Fruit fly (Drosophila melanogaster): ENCODE results near the gene Tbcc.
A peak's percentile ranks its signal among the peaks of the same experiment; 100 is the strongest.

Gene Tbcc

DNA sequence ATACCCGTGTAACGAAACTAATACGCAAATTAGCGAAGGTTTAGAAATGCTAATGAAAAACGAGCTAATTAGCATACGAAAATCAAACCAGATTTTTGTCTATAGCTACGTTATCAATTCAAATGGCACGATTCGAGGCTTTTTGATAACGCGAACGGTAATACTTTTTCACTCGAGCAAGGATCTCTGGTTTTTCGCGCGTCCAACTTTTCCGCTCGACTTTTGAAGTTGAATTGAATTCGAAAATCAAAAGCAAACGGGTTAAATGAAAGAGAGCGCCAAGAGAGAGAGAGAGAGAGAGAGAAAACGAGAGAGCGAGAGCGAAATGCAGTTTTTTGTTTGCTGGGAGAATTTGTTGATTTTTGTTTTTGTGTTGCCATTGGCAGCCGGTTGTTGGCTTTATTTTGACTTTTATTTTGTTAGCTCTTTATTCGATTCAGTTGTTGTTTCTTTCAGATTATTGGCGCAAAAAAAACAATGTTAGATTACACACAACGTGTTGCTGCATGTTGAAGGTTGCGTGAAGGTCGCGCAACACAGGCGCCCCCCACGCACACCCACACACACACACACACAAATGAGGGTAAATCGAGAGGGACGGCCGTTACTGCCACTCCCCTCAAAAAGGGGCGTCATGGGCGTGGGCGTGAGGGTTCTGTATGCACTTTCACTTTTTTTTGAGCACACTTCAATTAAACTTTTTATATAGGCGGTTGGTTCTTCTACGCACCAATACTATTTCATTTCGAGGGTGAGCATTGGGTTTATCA lies 9.7 kb upstream of the Tbcc start:
- TF ChIP-seq Pif1A (GFP tag; optimal IDR thresholded peaks at IDR 0.05) (no peak), rn (GFP tag; IDR thresholded peaks at IDR 0.05) (no peak), CG4496 (GFP tag; IDR thresholded peaks at IDR 0.05) (peak; percentile 17; the same call in 2 of the 3 replicates), CG8159 (tag; optimal IDR thresholded peaks at IDR 0.05) (no peak), gl (tag; optimal IDR thresholded peaks at IDR 0.05) (no peak), CG17806 (tag; optimal IDR thresholded peaks at IDR 0.05) (no peak), CG12605 (GFP tag; IDR thresholded peaks at IDR 0.05) (peak; percentile 65), CG10348 (GFP tag; IDR thresholded peaks at IDR 0.05) (no peak), CG13204 (GFP tag; optimal IDR thresholded peaks at IDR 0.05) (no peak), Snoo (tag; optimal IDR thresholded peaks at IDR 0.05) (no peak), Ets98B (GFP tag; IDR thresholded peaks at IDR 0.05) (peak; percentile 45; the same call in 1 of the 2 replicates), Pif1B (GFP tag; optimal IDR thresholded peaks at IDR 0.05) (peak; percentile 5), CG8301 (tag; optimal IDR thresholded peaks at IDR 0.05) (no peak), EcR (GFP tag; optimal IDR thresholded peaks at IDR 0.05) (peak; percentile 60), CG9948 (tag; optimal IDR thresholded peaks at IDR 0.05) (no peak), CG15710 (tag; optimal IDR thresholded peaks at IDR 0.05) (no peak), CG32121 (GFP tag; IDR thresholded peaks at IDR 0.05) (peak; percentile 8; the same call in 1 of the 2 replicates), CG14655 (GFP tag; optimal IDR thresholded peaks at IDR 0.05) (no peak), fd96Ca (GFP tag; IDR thresholded peaks at IDR 0.05) (no peak; the same call in 2 of the 3 replicates), D1 (tag; optimal IDR thresholded peaks at IDR 0.05) (no peak), CG34367 (tag; optimal IDR thresholded peaks at IDR 0.05) (no peak)

- peak; percentile 24 for TF ChIP-seq EcR (GFP tag; optimal IDR thresholded peaks at IDR 0.05)
- no peak for TF ChIP-seq gl (tag; optimal IDR thresholded peaks at IDR 0.05)
- TF ChIP-seq Snoo (tag; optimal IDR thresholded peaks at IDR 0.05), result no peak
Measured at dm6 chr2L:4196347-4197142, 9.0 kb upstream of the Tbcc start.

dm6 chr2L:4195672-4196281 lies 8.2 kb upstream of the Tbcc start:
- TF ChIP-seq CG9948 (tag; optimal IDR thresholded peaks at IDR 0.05), result no peak
- TF ChIP-seq CG17806 (tag; optimal IDR thresholded peaks at IDR 0.05), result no peak
- no peak for TF ChIP-seq EcR (GFP tag; optimal IDR thresholded peaks at IDR 0.05)
- TF ChIP-seq rn (GFP tag; IDR thresholded peaks at IDR 0.05), result no peak
- TF ChIP-seq Pif1A (GFP tag; optimal IDR thresholded peaks at IDR 0.05), result no peak
- no peak for TF ChIP-seq CG32121 (GFP tag; IDR thresholded peaks at IDR 0.05)
- TF ChIP-seq gl (tag; optimal IDR thresholded peaks at IDR 0.05), result no peak
- TF ChIP-seq CG34367 (tag; optimal IDR thresholded peaks at IDR 0.05), result no peak
- no peak for TF ChIP-seq Pif1B (GFP tag; optimal IDR thresholded peaks at IDR 0.05)
- TF ChIP-seq CG12605 (GFP tag; IDR thresholded peaks at IDR 0.05), result no peak

DNA sequence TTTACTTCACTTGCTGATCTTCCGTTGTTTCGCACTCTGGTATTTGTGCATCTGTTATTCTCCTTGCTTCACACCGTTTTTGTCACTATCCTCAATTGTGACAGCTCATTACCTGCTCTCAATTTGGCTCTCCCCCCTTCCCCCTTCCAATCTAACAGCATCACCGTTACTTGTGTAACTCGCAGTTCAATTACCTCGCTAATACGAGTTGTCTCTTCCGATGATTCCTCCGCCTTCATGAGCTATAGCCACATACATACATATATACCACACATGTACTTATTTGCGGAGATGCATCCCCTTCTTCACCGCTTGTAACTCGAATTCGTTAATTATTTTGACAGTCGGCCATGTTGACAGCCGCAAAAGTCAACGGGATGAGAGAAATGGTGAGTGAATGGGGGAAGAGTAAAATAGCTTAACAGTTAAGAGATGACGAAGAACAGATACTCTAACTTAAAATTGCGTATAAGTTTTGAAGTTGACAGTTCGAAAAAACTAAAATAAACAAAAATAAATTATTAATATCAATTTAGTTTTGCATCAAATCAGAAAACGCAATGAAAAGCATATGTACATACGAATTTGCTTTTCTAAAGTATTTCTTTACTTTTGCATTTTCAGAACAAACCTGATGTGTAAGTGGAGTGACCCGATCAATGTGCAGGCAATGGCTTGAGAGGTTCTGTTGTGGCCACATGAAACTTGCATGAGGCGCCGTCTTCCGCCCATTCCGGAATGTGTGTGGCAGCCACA lies 2.1 kb downstream of the Tbcc start:
- TF ChIP-seq CG34367 (tag; optimal IDR thresholded peaks at IDR 0.05), result peak; percentile 27
- peak; percentile 24; the same call in 1 of the 2 replicates for TF ChIP-seq Ets98B (GFP tag; IDR thresholded peaks at IDR 0.05)
- no peak for TF ChIP-seq Pif1B (GFP tag; optimal IDR thresholded peaks at IDR 0.05)
- peak; percentile 39 for TF ChIP-seq Snoo (tag; optimal IDR thresholded peaks at IDR 0.05)
- TF ChIP-seq rn (GFP tag; IDR thresholded peaks at IDR 0.05), result no peak
- 0 out of 2 replicates have a peak, but pooled peaks have one; percentile 12 for TF ChIP-seq CG32121 (GFP tag; IDR thresholded peaks at IDR 0.05)

dm6 chr2L:4179960-4180359 lies 7.6 kb downstream of the Tbcc start:
- TF ChIP-seq Snoo (tag; optimal IDR thresholded peaks at IDR 0.05), result peak; percentile 15
- peak; percentile 29 for TF ChIP-seq Pif1B (GFP tag; optimal IDR thresholded peaks at IDR 0.05)
- no peak for TF ChIP-seq D1 (tag; optimal IDR thresholded peaks at IDR 0.05)
- TF ChIP-seq Pif1A (GFP tag; optimal IDR thresholded peaks at IDR 0.05), result peak; percentile 29

DNA sequence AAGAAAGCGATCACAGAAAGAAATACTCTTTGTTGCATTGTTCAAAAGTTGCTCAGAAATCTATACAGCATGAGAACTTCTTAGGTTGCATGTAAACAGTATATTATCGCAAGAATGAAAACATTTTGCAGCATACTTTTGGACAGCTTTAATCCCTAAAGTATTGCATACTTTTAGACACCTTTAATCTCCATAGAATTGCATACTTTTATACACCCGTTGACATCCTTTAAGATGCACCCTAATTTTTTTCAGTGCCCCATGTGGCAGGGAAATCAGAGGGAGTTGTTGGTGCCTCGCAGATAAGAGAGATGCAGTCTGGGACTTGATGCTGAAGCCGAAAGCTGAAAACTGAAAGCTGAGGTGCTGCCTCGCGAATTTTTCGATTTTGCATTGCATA lies 8.2 kb downstream of the Tbcc start:
- TF ChIP-seq CG4496 (GFP tag; IDR thresholded peaks at IDR 0.05) (no peak), fd96Ca (GFP tag; IDR thresholded peaks at IDR 0.05) (no peak), rn (GFP tag; IDR thresholded peaks at IDR 0.05) (no peak), Snoo (tag; optimal IDR thresholded peaks at IDR 0.05) (no peak), CG13204 (GFP tag; optimal IDR thresholded peaks at IDR 0.05) (no peak), CG15710 (tag; optimal IDR thresholded peaks at IDR 0.05) (no peak)
